Worm (Caenorhabditis elegans) whole organism, L4 larva: ENCODE data around the gene abhd-14.

ENCODE experiments used
- F44E2.7 ChIP-seq: fragments of 200-800 bp; sonication (Bioruptor generic); IDR thresholded peaks from 2 replicates; pipeline ENCODE4 v2.1.2; 2022; ENCODE audit warnings: missing genetic modification characterization, missing compliant biosample characterization
- T26A8.4 ChIP-seq: fragments of 200-800 bp; sonication (Bioruptor generic); IDR thresholded peaks from 2 replicates; pipeline ENCODE4 v1.3.6; 2022; ENCODE audit warnings: missing genetic modification characterization, missing compliant biosample characterization
- aha-1 ChIP-seq: fragments of 150-350 bp; peaks from one replicate; lab custom pipeline; 2014; ENCODE audit warnings: missing biosample characterization, missing genetic modification characterization
- arid-1 ChIP-seq: fragments of 200-800 bp; sonication (Bioruptor generic); conservative IDR thresholded peaks from 2 replicates; pipeline ENCODE4 v1.3.6; 2022; ENCODE audit warnings: missing genetic modification reagents, missing genetic modification characterization, missing compliant biosample characterization
- ceh-28 ChIP-seq: fragments of 150-350 bp; optimal IDR thresholded peaks from 2 replicates; lab custom pipeline; 2014; ENCODE audit warnings: missing biosample characterization, missing genetic modification reagents, missing genetic modification characterization
- lin-38 ChIP-seq: fragments of 200-800 bp; sonication (Bioruptor generic); IDR thresholded peaks from 2 replicates; pipeline ENCODE4 v1.3.6; 2022; ENCODE audit warnings: missing genetic modification reagents, missing genetic modification characterization, missing compliant biosample characterization
- snpc-4 ChIP-seq: fragments of 150-350 bp; optimal IDR thresholded peaks from 2 replicates; lab custom pipeline; 2014; ENCODE audit warnings: missing biosample characterization, missing genetic modification characterization
- unc-62 ChIP-seq, 3 experiments: fragments of 150-350 bp in 1 of 3; sonication (generic microtip); optimal IDR thresholded peaks in 2 of 3; peaks in 1 of 3; 1 replicate in 1 of 3; 2 replicates in 2 of 3; lab custom pipeline; 2014 to 2017; ENCODE audit warnings: missing biosample characterization in 3 of 3, missing genetic modification characterization in 3 of 3, missing genetic modification reagents in 3 of 3, missing genotype in 1 of 3

The abhd-14 gene

DNA sequence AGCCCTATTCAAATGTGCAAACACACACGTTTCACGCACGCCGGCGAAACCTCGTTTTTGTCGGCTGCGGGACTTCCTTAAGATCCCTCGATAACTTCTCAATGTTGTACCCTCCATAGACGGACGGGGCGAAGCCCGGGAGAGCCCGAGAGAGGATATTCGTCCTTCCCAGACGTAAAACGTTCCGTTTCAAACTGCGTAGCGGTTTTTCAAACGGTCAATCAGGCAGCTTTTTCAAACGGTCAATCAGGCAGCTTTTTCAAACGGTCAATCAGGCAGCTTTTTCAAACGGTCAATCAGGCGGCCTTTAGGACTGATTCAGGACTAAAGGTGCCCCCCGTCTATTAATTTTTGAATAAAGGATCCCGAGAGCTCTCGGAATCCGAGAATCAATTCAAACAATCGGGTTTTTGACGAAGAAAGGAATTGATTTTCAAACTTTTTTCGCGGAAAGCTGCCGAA lies 38.6 kb downstream of the abhd-14 start (continued):
- TF ChIP-seq unc-62 (GFP tag; optimal IDR thresholded peaks at IDR 0.05 in 1 of 2; lab: Kevin White, UChicago) (no peak), unc-62 (tag; optimal IDR thresholded peaks at IDR 0.05; lab: Kevin White, UChicago) (no peak), lin-38 (peak; percentile 88), arid-1 (GFP tag; lab: Robert Waterston, UW) (peak; percentile 76)

DNA sequence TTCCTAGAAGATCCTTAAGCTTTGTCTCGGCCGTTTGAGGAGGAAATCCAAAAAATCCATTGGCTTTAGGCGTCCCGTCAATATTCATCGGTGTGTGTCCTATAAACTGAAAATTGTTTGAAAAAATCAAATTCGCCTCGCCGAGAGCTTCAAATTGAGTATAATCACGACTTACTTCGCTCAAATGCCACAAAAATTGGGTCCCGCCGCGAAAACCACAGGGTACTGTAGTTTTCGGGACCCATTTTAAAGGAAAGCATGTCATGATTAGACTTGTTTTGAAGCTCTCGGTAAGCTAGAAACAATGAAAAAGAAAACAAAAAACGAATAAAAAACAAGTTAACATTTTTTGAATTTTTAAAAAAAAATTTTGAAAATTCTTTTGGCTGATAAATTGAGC lies 39.5 kb downstream of the abhd-14 start, which contains the start of gene egrh-2:
Gene egrh-2, minus strand, starts transcription at position 101 of the 400 bp plus-strand sequence.
- TF ChIP-seq aha-1 (peak; percentile 41), snpc-4 (tag; lab: Kevin White, UChicago) (no peak)

DNA sequence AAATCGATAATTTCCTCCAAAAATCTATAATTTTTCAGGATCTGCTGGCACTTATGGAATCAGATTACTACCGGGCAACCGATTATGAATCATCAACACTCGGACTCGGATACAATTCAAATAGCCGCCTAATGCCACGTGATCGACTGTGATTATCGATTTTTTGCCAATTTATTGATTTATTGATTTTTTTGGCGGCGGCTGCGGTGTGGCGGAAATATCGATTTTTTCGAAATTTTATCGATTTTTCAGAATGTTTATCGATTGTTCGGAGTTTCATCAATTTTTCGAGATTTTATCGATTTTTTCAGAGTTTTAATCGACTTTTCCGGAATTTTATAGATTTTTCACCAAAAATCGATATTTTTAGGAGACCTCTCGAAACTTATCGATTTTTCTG lies 46.3 kb downstream of the abhd-14 start:
- TF ChIP-seq T26A8.4 (GFP tag; lab: Robert Waterston, UW) (no peak), ceh-28 (tag; lab: Kevin White, UChicago) (peak; percentile 100)
- TF ChIP-seq, all 104 proteins: peak for 1

DNA sequence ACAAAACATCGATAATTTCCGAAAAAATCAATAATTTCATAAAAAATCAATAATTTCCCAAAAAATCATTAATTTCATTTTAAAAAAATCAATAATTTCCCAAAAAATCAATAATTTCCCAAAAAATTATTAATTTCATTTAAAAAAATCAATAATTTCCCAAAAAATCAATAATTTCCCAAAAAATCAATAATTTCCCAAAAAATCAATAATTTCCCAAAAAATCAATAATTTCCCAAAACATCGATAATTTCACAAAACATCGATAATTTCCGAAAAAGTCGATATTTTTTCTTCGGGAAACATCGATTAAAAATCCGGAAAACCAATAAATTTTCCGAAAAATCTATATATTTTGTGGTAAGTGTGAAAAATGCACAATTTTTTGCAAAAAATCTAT lies 51.5 kb downstream of the abhd-14 start:
- TF ChIP-seq ceh-28 (tag; lab: Kevin White, UChicago) = peak; percentile 74

DNA sequence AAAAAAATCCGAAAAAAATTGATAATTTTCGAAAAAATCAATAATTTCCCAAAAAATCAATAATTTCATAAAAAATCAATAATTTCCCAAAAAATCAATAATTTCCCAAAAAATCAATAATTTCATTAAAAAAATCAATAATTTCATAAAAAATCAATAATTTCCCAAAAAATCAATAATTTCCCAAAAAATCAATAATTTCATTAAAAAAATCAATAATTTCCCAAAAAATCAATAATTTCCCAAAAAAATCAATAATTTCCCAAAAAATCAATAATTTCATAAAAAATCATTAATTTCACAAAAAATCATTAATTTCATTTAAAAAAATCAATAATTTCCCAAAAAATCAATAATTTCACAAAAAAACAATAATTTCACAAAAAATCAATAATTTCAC lies 52.0 kb downstream of the abhd-14 start:
- TF ChIP-seq F44E2.7 (GFP tag; lab: Robert Waterston, UW) = 0 out of 2 replicates have a peak, but pooled peaks have one; percentile 29
- TF ChIP-seq ceh-28 (tag; lab: Kevin White, UChicago) = peak; percentile 91
